Fruit fly (Drosophila melanogaster): ENCODE data around the gene Fum2.

The Fum2 gene

dm6 chrX:6656626-6657558 is 24.7 kb upstream of the Fum2 start (continued):
- TF ChIP-seq CG12659 (GFP tag; optimal IDR thresholded peaks at IDR 0.05): peak; percentile 30
- no peak; the same call in 1 of the 2 replicates for TF ChIP-seq sob (GFP tag; IDR thresholded peaks at IDR 0.05)
- no peak for TF ChIP-seq CG3995 (GFP tag; optimal IDR thresholded peaks at IDR 0.05)
- TF ChIP-seq usp (GFP tag; optimal IDR thresholded peaks at IDR 0.05): no peak
- TF ChIP-seq Pdp1 (GFP tag; optimal IDR thresholded peaks at IDR 0.05): peak in 1 of 2 experiments; percentile 82
- TF ChIP-seq bsh (GFP tag; optimal IDR thresholded peaks at IDR 0.05): peak in 1 of 2 experiments; percentile 25
- peak; percentile 37 for TF ChIP-seq CG8388 (GFP tag; optimal IDR thresholded peaks at IDR 0.05)
- TF ChIP-seq maf-S (GFP tag; optimal IDR thresholded peaks at IDR 0.05): no peak
- TF ChIP-seq CG4328 (GFP tag; optimal IDR thresholded peaks at IDR 0.05): peak; percentile 64
- TF ChIP-seq Xrp1 (GFP tag; IDR thresholded peaks at IDR 0.05): peak; percentile 63
- no peak for TF ChIP-seq H15 (GFP tag; IDR thresholded peaks at IDR 0.05)
- no peak for TF ChIP-seq sna (GFP tag; IDR thresholded peaks at IDR 0.05; ENCODE audit: partially characterized antibody)
- TF ChIP-seq Dp (GFP tag; optimal IDR thresholded peaks at IDR 0.05): no peak
- TF ChIP-seq CG10431 (GFP tag; optimal IDR thresholded peaks at IDR 0.05): peak; percentile 21
- no peak for TF ChIP-seq HLH54F (GFP tag; optimal IDR thresholded peaks at IDR 0.05)
- TF ChIP-seq fru (optimal IDR thresholded peaks at IDR 0.05): no peak
- no peak for TF ChIP-seq CG17802 (tag; optimal IDR thresholded peaks at IDR 0.05)
- TF ChIP-seq CG15269 (tag; optimal IDR thresholded peaks at IDR 0.05): peak; percentile 47
- TF ChIP-seq nau (GFP tag; optimal IDR thresholded peaks at IDR 0.05): peak; percentile 33
- peak; percentile 46 for TF ChIP-seq trem (tag; optimal IDR thresholded peaks at IDR 0.05)
- no peak for TF ChIP-seq ham (GFP tag; IDR thresholded peaks at IDR 0.05)
- TF ChIP-seq tap (tag; optimal IDR thresholded peaks at IDR 0.05): peak; percentile 22
- TF ChIP-seq sqz (GFP tag; optimal IDR thresholded peaks at IDR 0.05): peak; percentile 70
- no peak for TF ChIP-seq Camta (GFP tag; optimal IDR thresholded peaks at IDR 0.05)
- TF ChIP-seq YL-1 (GFP tag; optimal IDR thresholded peaks at IDR 0.05): no peak
- TF ChIP-seq ro (GFP tag; IDR thresholded peaks at IDR 0.05): no peak
- TF ChIP-seq CG14965 (GFP tag; optimal IDR thresholded peaks at IDR 0.05; ENCODE audit: borderline replicate concordance): no peak
- peak; percentile 2 for TF ChIP-seq CG12155 (GFP tag; optimal IDR thresholded peaks at IDR 0.05)
- TF ChIP-seq Fer1 (GFP tag; optimal IDR thresholded peaks at IDR 0.05): peak; percentile 85
- no peak for TF ChIP-seq CG8944 (GFP tag; optimal IDR thresholded peaks at IDR 0.05)
- peak; percentile 60; the same call in 1 of the 2 replicates for TF ChIP-seq crol (GFP tag; IDR thresholded peaks at IDR 0.05)
- peak; percentile 69 for TF ChIP-seq Hmr (GFP tag; optimal IDR thresholded peaks at IDR 0.05)
- no peak for TF ChIP-seq pita (GFP tag; optimal IDR thresholded peaks at IDR 0.05)
- no peak for TF ChIP-seq CG34224 (GFP tag; IDR thresholded peaks at IDR 0.05; ENCODE audit: partially characterized antibody)
- TF ChIP-seq D19B (GFP tag; optimal IDR thresholded peaks at IDR 0.05): no peak
- no peak for TF ChIP-seq ash1 (GFP tag; optimal IDR thresholded peaks at IDR 0.05)
- no peak for TF ChIP-seq CG2202 (tag; optimal IDR thresholded peaks at IDR 0.05)
- no peak for TF ChIP-seq Vsx1 (GFP tag; optimal IDR thresholded peaks at IDR 0.05)
- TF ChIP-seq cwo (GFP tag; optimal IDR thresholded peaks at IDR 0.05): peak; percentile 52
- peak; percentile 40 for TF ChIP-seq Oli (tag; optimal IDR thresholded peaks at IDR 0.05)
- no peak for TF ChIP-seq bigmax (GFP tag; optimal IDR thresholded peaks at IDR 0.05)
- TF ChIP-seq vfl (GFP tag; optimal IDR thresholded peaks at IDR 0.05): no peak
- 0 out of 2 replicates have a peak, but pooled peaks have one; percentile 17 for TF ChIP-seq CG10366 (GFP tag; IDR thresholded peaks at IDR 0.05)
- TF ChIP-seq nmo (GFP tag; optimal IDR thresholded peaks at IDR 0.05): peak; percentile 52
- peak; percentile 75 for TF ChIP-seq CG2678 (tag; optimal IDR thresholded peaks at IDR 0.05)
- no peak for TF ChIP-seq org-1 (GFP tag; optimal IDR thresholded peaks at IDR 0.05)
- peak in 1 of 3 experiments; percentile 26 for TF ChIP-seq Stat92E (GFP tag; optimal IDR thresholded peaks at IDR 0.05)
